Comparison of ENCODE assay signal across 2 worm cellular contexts in genomic region chrV:1955246-1955645, ce11.
A peak's percentile ranks its signal among the peaks of the same experiment; 100 is the strongest.
TF ChIP-seq lines count a peak whose summit lies in the region.

No protein-coding gene starts in this region.

TF ChIP-seq in whole organism, L3 larva, 47 proteins besides CTCF, POLR2A, EP300 and RAD21:
- TF ChIP-seq daf-12 (tag; optimal IDR thresholded peaks at IDR 0.05; lab: Kevin White, UChicago) (no peak), nfya-1 (tag; optimal IDR thresholded peaks at IDR 0.05; lab: Kevin White, UChicago; ENCODE audit: insufficient read depth) (peak; percentile 84)

TF ChIP-seq in whole organism, late embryonic, 69 proteins besides CTCF, POLR2A, EP300 and RAD21:
- TF ChIP-seq unc-3 (GFP tag; conservative IDR thresholded peaks at IDR 0.05; lab: Robert Waterston, UW) (no peak), unc-3 (tag; optimal IDR thresholded peaks at IDR 0.05; lab: Kevin White, UChicago) (no peak), nfya-1 (tag; optimal IDR thresholded peaks at IDR 0.05; lab: Kevin White, UChicago) (peak; percentile 80)

Comparison
In these comparisons a context has a peak if more than half of its experiments do, and no peak if none do; other contexts are left out.
1. Of the 9 proteins assayed by ChIP-seq in both whole organism, late embryonic and whole organism, L3 larva: peak only in whole organism, late embryonic: none; only in whole organism, L3 larva: none; in both: nfya-1; in neither: 8.